Worm (Caenorhabditis elegans): ENCODE results near the gene fipr-9.

ce11 chrV:10255005-10255472, 33.6 kb downstream of the fipr-9 start, which contains the start of gene rop-1:
- no peak for TF ChIP-seq tab-1 (GFP tag; IDR thresholded peaks at IDR 0.05)
- no peak for TF ChIP-seq klf-2 (GFP tag; conservative IDR thresholded peaks at IDR 0.05)
- no peak for TF ChIP-seq ztf-23 (GFP tag; IDR thresholded peaks at IDR 0.05)
- no peak for TF ChIP-seq T22C8.4 (GFP tag; IDR thresholded peaks at IDR 0.05)
- TF ChIP-seq cog-1 (tag; optimal IDR thresholded peaks at IDR 0.05): no peak

Measured in whole organism, midembryonic.